Fruit fly (Drosophila melanogaster) whole organism, embryonic: ENCODE results near the gene CG5377.

Experiments
- Antp ChIP-seq: fragments of 200-800 bp; sonication (Bioruptor generic); optimal IDR thresholded peaks from 3 replicates; lab custom pipeline; 2016; ENCODE audit warnings: missing biosample characterization, missing genetic modification characterization
- Atf3 ChIP-seq: fragments of 200-800 bp; sonication (Bioruptor generic); optimal IDR thresholded peaks from 3 replicates; lab custom pipeline; 2016; ENCODE audit warnings: missing biosample characterization, missing genetic modification characterization
- CG12299 ChIP-seq: fragments of 200-800 bp; sonication (Bioruptor generic); optimal IDR thresholded peaks from 2 replicates; lab custom pipeline; 2018; ENCODE audit warnings: missing biosample characterization, mild to moderate bottlenecking, missing genetic modification characterization
- CG12744 ChIP-seq: fragments of 200-800 bp; sonication (Bioruptor generic); optimal IDR thresholded peaks from 2 replicates; lab custom pipeline; 2016; ENCODE audit warnings: missing biosample characterization, missing genetic modification characterization
- CG13296 ChIP-seq: fragments of 200-800 bp; sonication (Bioruptor generic); optimal IDR thresholded peaks from 3 replicates; lab custom pipeline; 2018; ENCODE audit warnings: missing biosample characterization, mild to moderate bottlenecking, missing genetic modification characterization
- CG15011 ChIP-seq: fragments of 200-800 bp; sonication (Bioruptor generic); optimal IDR thresholded peaks from 3 replicates; lab custom pipeline; 2018; ENCODE audit warnings: missing biosample characterization, mild to moderate bottlenecking, missing genetic modification characterization
- CG15479 ChIP-seq: fragments of 200-800 bp; sonication (Bioruptor generic); optimal IDR thresholded peaks from 3 replicates; lab custom pipeline; 2019; ENCODE audit warnings: missing biosample characterization, mild to moderate bottlenecking, missing genetic modification characterization, moderate library complexity
- CG1647 ChIP-seq: fragments of 200-800 bp; sonication (Bioruptor generic); optimal IDR thresholded peaks from 3 replicates; lab custom pipeline; 2016; ENCODE audit warnings: missing biosample characterization, missing genetic modification characterization
- CG16779 ChIP-seq: fragments of 200-800 bp; sonication (Bioruptor generic); IDR thresholded peaks from 2 replicates; pipeline ENCODE4 v1.3.6; 2022; ENCODE audit warnings: missing biosample characterization, missing genetic modification characterization
- CG16815 ChIP-seq: fragments of 200-800 bp; sonication (Bioruptor generic); optimal IDR thresholded peaks from 3 replicates; lab custom pipeline; 2017; ENCODE audit warnings: missing biosample characterization, mild to moderate bottlenecking, missing genetic modification characterization
- CG17359 ChIP-seq: fragments of 200-800 bp; sonication (Bioruptor generic); optimal IDR thresholded peaks from 3 replicates; lab custom pipeline; 2018; ENCODE audit warnings: missing biosample characterization, mild to moderate bottlenecking, missing genetic modification characterization, moderate library complexity
- CG18011 ChIP-seq: fragments of 200-800 bp; sonication (Bioruptor generic); optimal IDR thresholded peaks from 2 replicates; lab custom pipeline; 2017; ENCODE audit warnings: missing biosample characterization, missing genetic modification characterization, mild to moderate bottlenecking, moderate library complexity, missing genotype
- CG18764 ChIP-seq: fragments of 200-800 bp; sonication (Bioruptor generic); optimal IDR thresholded peaks from 3 replicates; lab custom pipeline; 2016; ENCODE audit warnings: missing biosample characterization, missing genetic modification characterization
- CG2199 ChIP-seq: fragments of 200-800 bp; sonication (Bioruptor generic); IDR thresholded peaks from 3 replicates; pipeline ENCODE4 v1.3.6; 2022; ENCODE audit warnings: missing biosample characterization, missing genetic modification characterization
- CG2875 ChIP-seq: fragments of 200-800 bp; sonication (Bioruptor generic); optimal IDR thresholded peaks from 2 replicates; lab custom pipeline; 2017; ENCODE audit warnings: missing biosample characterization, mild to moderate bottlenecking, missing genetic modification characterization, missing genetic modification reagents
- CG2889 ChIP-seq: fragments of 200-800 bp; sonication (Bioruptor generic); IDR thresholded peaks from 3 replicates; pipeline ENCODE4 v1.3.6; 2022; ENCODE audit warnings: missing biosample characterization, missing genetic modification characterization
- CG30431 ChIP-seq: fragments of 200-800 bp; sonication (Bioruptor generic); optimal IDR thresholded peaks from 2 replicates; lab custom pipeline; 2017; ENCODE audit warnings: missing biosample characterization, missing genetic modification characterization
- CG3847 ChIP-seq: fragments of 200-800 bp; sonication (Bioruptor generic); IDR thresholded peaks from 2 replicates; pipeline ENCODE4 v1.3.6; 2022; ENCODE audit warnings: missing biosample characterization, missing genetic modification characterization
- CG4730 ChIP-seq: fragments of 200-800 bp; sonication (Bioruptor generic); IDR thresholded peaks from 2 replicates; pipeline ENCODE4 v1.3.6; 2022; ENCODE audit warnings: missing biosample characterization, missing genetic modification characterization
- CG5245 ChIP-seq: fragments of 200-800 bp; sonication (Bioruptor generic); optimal IDR thresholded peaks from 3 replicates; lab custom pipeline; 2016; ENCODE audit warnings: missing biosample characterization, missing genetic modification characterization
- CG8359 ChIP-seq: fragments of 200-800 bp; sonication (Bioruptor generic); optimal IDR thresholded peaks from 2 replicates; lab custom pipeline; 2017; ENCODE audit warnings: missing biosample characterization, mild to moderate bottlenecking, missing genetic modification characterization, borderline replicate concordance
- CG8388 ChIP-seq: fragments of 200-800 bp; sonication (Bioruptor generic); optimal IDR thresholded peaks from 2 replicates; lab custom pipeline; 2019; ENCODE audit warnings: missing biosample characterization, mild to moderate bottlenecking, missing genetic modification characterization, moderate library complexity
- CG9727 ChIP-seq: fragments of 200-800 bp; sonication (Bioruptor generic); optimal IDR thresholded peaks from 3 replicates; lab custom pipeline; 2017; ENCODE audit warnings: missing biosample characterization, mild to moderate bottlenecking, missing genetic modification characterization
- Hmx ChIP-seq: fragments of 200-800 bp; sonication (Bioruptor generic); optimal IDR thresholded peaks from 2 replicates; lab custom pipeline; 2016; ENCODE audit warnings: missing biosample characterization, missing genetic modification characterization
- Hr3 ChIP-seq: fragments of 200-800 bp; sonication (Bioruptor generic); optimal IDR thresholded peaks from 3 replicates; lab custom pipeline; 2016; ENCODE audit warnings: missing biosample characterization, missing genetic modification characterization
- Lim3 ChIP-seq: fragments of 200-800 bp; sonication (Bioruptor generic); IDR thresholded peaks from 2 replicates; pipeline ENCODE4 v1.3.6; 2022; ENCODE audit warnings: missing biosample characterization, missing genetic modification characterization
- Meics ChIP-seq: fragments of 200-800 bp; sonication (Bioruptor generic); optimal IDR thresholded peaks from 2 replicates; lab custom pipeline; 2017; ENCODE audit warnings: missing biosample characterization, mild to moderate bottlenecking, missing genetic modification characterization
- Pdp1 ChIP-seq, 2 experiments: fragments of 200-800 bp; sonication (Bioruptor generic); optimal IDR thresholded peaks; 3 replicates each; lab custom pipeline; 2016; ENCODE audit warnings: missing biosample characterization in 2 of 2, missing genetic modification characterization in 2 of 2, mild to moderate bottlenecking in 1 of 2, moderate library complexity in 1 of 2
- Ravus ChIP-seq: fragments of 200-800 bp; sonication (Bioruptor generic); IDR thresholded peaks from 2 replicates; pipeline ENCODE4 v1.3.6; 2022; ENCODE audit warnings: missing biosample characterization, missing genetic modification characterization
- Spps ChIP-seq: fragments of 200-800 bp; sonication (Bioruptor generic); optimal IDR thresholded peaks from 2 replicates; lab custom pipeline; 2018; ENCODE audit warnings: missing biosample characterization, mild to moderate bottlenecking, missing genetic modification characterization
- Sry-β ChIP-seq: fragments of 200-800 bp; sonication (Bioruptor generic); optimal IDR thresholded peaks from 2 replicates; lab custom pipeline; 2018; ENCODE audit warnings: missing biosample characterization, mild to moderate bottlenecking, missing genetic modification characterization, moderate library complexity
- YL-1 ChIP-seq: fragments of 200-800 bp; sonication (Bioruptor generic); optimal IDR thresholded peaks from 3 replicates; lab custom pipeline; 2017; ENCODE audit warnings: missing biosample characterization, mild to moderate bottlenecking, missing genetic modification characterization
- ab ChIP-seq: fragments of 200-800 bp; sonication (Bioruptor generic); optimal IDR thresholded peaks from 2 replicates; lab custom pipeline; 2016; ENCODE audit warnings: missing biosample characterization, missing genetic modification characterization
- amos ChIP-seq: fragments of 200-800 bp; sonication (Bioruptor generic); IDR thresholded peaks from 2 replicates; pipeline ENCODE4 v1.3.6; 2022; ENCODE audit warnings: missing biosample characterization, missing genetic modification characterization; ENCODE audit not compliant: partially characterized antibody
- bsh ChIP-seq, 2 experiments: fragments of 200-800 bp; sonication (Bioruptor generic); optimal IDR thresholded peaks; 2 replicates each; lab custom pipeline; 2017 to 2018; ENCODE audit warnings: mild to moderate bottlenecking in 2 of 2, missing biosample characterization in 2 of 2, missing genetic modification characterization in 2 of 2, moderate library complexity in 1 of 2
- chinmo ChIP-seq: fragments of 200-800 bp; sonication (Bioruptor generic); IDR thresholded peaks from 4 replicates; pipeline ENCODE4 v1.3.6; 2022; ENCODE audit warnings: missing biosample characterization, missing genetic modification characterization; ENCODE audit not compliant: partially characterized antibody
- chm ChIP-seq: fragments of 200-800 bp; sonication (Bioruptor generic); IDR thresholded peaks from 2 replicates; pipeline ENCODE4 v1.3.6; 2022; ENCODE audit warnings: missing biosample characterization, missing genetic modification characterization
- dimm ChIP-seq: fragments of 200-800 bp; sonication (Bioruptor generic); IDR thresholded peaks from 2 replicates; pipeline ENCODE4 v1.3.6; 2022; ENCODE audit warnings: missing biosample characterization, missing genetic modification characterization
- emc ChIP-seq: fragments of 200-800 bp; sonication (Bioruptor generic); optimal IDR thresholded peaks from 2 replicates; lab custom pipeline; 2016; ENCODE audit warnings: missing biosample characterization, missing genetic modification characterization
- esg ChIP-seq: fragments of 200-800 bp; sonication (Bioruptor generic); conservative IDR thresholded peaks from 2 replicates; pipeline ENCODE4 v1.3.6; 2022; ENCODE audit warnings: missing biosample characterization, missing genetic modification characterization
- fu2 ChIP-seq: fragments of 200-800 bp; sonication (Bioruptor generic); optimal IDR thresholded peaks from 2 replicates; lab custom pipeline; 2016; ENCODE audit warnings: missing biosample characterization, missing genetic modification characterization
- hkb ChIP-seq, 2 experiments: fragments of 200-800 bp in 1 of 2; fragments of >200 bp in 1 of 2; sonication (Bioruptor generic) in 1 of 2; IDR thresholded peaks in 1 of 2; optimal IDR thresholded peaks in 1 of 2; 2 replicates each; pipeline versions ENCODE4 v1.3.6 to Lab custom; 2017 to 2022; ENCODE audit warnings: missing biosample characterization in 1 of 2, missing genetic modification characterization in 1 of 2
- kni ChIP-seq: fragments of 200-800 bp; sonication (Bioruptor generic); optimal IDR thresholded peaks from 3 replicates; lab custom pipeline; 2017; ENCODE audit warnings: mild to moderate bottlenecking, missing biosample characterization, missing genetic modification reagents, missing genetic modification characterization
- lab ChIP-seq: fragments of 200-800 bp; sonication (Bioruptor generic); optimal IDR thresholded peaks from 3 replicates; lab custom pipeline; 2017; ENCODE audit warnings: missing biosample characterization, missing genetic modification characterization, mild to moderate bottlenecking, moderate library complexity, missing genetic modification reagents
- pho ChIP-seq: fragments of 200-800 bp; sonication (Bioruptor generic); optimal IDR thresholded peaks from 2 replicates; lab custom pipeline; 2016; ENCODE audit warnings: missing biosample characterization, missing genetic modification characterization
- slbo ChIP-seq: fragments of 200-800 bp; sonication (Bioruptor generic); IDR thresholded peaks from 2 replicates; pipeline ENCODE4 v1.3.6; 2022; ENCODE audit warnings: missing biosample characterization, missing genetic modification characterization
- sna ChIP-seq: fragments of 200-800 bp; sonication (Bioruptor generic); IDR thresholded peaks from 2 replicates; pipeline ENCODE4 v1.3.6; 2022; ENCODE audit warnings: missing biosample characterization, missing genetic modification characterization; ENCODE audit not compliant: partially characterized antibody
- tna ChIP-seq: fragments of 200-800 bp; sonication (Bioruptor generic); IDR thresholded peaks from 2 replicates; pipeline ENCODE4 v1.3.6; 2022; ENCODE audit warnings: missing biosample characterization, missing genetic modification characterization; ENCODE audit not compliant: partially characterized antibody
- yki ChIP-seq: fragments of >200 bp; optimal IDR thresholded peaks from 3 replicates; lab custom pipeline; 2018

Gene CG5377

DNA sequence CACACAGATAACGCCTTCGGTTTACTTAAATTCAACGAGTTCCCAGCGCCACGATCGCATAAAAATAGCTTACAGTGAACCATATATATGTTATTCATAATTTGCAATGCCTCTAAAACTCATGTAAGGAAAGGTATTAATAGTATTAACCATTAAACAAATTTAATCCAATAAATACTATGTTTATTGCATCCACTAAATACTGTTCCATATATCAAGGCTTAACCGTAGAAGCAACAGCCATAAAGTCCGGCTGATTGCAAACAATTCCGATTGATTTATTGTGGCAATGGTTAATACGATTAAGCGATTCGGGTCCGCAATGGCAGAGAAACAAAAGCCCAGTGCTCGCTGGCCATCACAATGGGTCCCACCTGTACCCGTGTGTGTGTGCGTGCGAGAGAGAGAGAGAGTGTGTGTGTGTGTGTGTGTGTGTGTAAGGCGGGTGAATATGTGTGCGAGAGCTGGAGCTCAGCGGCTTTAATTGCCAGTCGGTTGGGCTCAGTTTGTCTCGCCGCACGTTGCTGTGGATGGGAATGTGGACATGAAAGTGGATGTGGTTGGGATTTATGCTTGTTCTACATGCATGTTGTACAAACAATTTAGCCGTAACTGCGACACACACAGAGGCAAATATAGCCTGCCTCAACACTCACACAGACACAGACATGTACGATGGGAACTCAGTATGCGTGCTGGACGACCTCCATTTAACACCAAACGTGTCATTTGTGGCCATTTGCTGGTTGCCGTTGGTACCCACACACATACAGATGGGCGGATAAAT, 26.8 kb upstream of the CG5377 start (continued):
- TF ChIP-seq CG15011 = no peak
- no peak for TF ChIP-seq CG18764 (GFP tag; lab: Kevin White, UChicago)
- TF ChIP-seq CG9727 (GFP tag; lab: Kevin White, UChicago) = peak; percentile 44
- no peak for TF ChIP-seq CG18011 (GFP tag; lab: Kevin White, UChicago)
- no peak for TF ChIP-seq CG4730
- TF ChIP-seq CG1647 (GFP tag; lab: Kevin White, UChicago) = no peak
- TF ChIP-seq Ravus (GFP tag; lab: Robert Waterston, UW) = no peak
- no peak for TF ChIP-seq CG3847 (GFP tag; lab: Robert Waterston, UW)
- no peak for TF ChIP-seq CG2199 (GFP tag; lab: Robert Waterston, UW)
- no peak for TF ChIP-seq emc (GFP tag; lab: Kevin White, UChicago)
- TF ChIP-seq sna (GFP tag; lab: Robert Waterston, UW) = no peak
- TF ChIP-seq kni (GFP tag; lab: Kevin White, UChicago) = peak; percentile 37
- peak; percentile 44; the same call in 1 of the 2 replicates for TF ChIP-seq slbo (GFP tag; lab: Robert Waterston, UW)
- no peak for TF ChIP-seq Lim3 (GFP tag; lab: Robert Waterston, UW)
- TF ChIP-seq Atf3 (GFP tag; lab: Kevin White, UChicago) = no peak
- no peak for TF ChIP-seq Hr3 (GFP tag; lab: Kevin White, UChicago)
- TF ChIP-seq fu2 (GFP tag; lab: Kevin White, UChicago) = no peak
- no peak for TF ChIP-seq CG2889 (GFP tag; lab: Robert Waterston, UW)
- TF ChIP-seq CG5245 (GFP tag; lab: Kevin White, UChicago) = no peak
- no peak for TF ChIP-seq esg
- TF ChIP-seq Sry-β (GFP tag; lab: Kevin White, UChicago) = no peak
- TF ChIP-seq dimm (GFP tag; lab: Robert Waterston, UW) = no peak
- peak in 1 of 2 experiments; percentile 31 for TF ChIP-seq Pdp1 (GFP tag; optimal IDR thresholded peaks at IDR 0.05; lab: Kevin White, UChicago)
- no peak for TF ChIP-seq hkb (optimal IDR thresholded peaks at IDR 0.05; lab: Kevin White, UChicago)
- 0 out of 2 replicates have a peak, but pooled peaks have one; percentile 7 for TF ChIP-seq hkb (GFP tag; IDR thresholded peaks at IDR 0.05; lab: Robert Waterston, UW)
- TF ChIP-seq Meics (GFP tag; lab: Kevin White, UChicago) = peak; percentile 65
- TF ChIP-seq chinmo = 0 out of 4 replicates have a peak, but pooled peaks have one; percentile 35
- TF ChIP-seq CG2875 (GFP tag; lab: Kevin White, UChicago) = no peak
- TF ChIP-seq amos (GFP tag; lab: Robert Waterston, UW) = no peak
- no peak for TF ChIP-seq chm (GFP tag; lab: Robert Waterston, UW)
- no peak for TF ChIP-seq CG12744 (GFP tag; lab: Kevin White, UChicago)
- no peak for TF ChIP-seq yki (lab: Kevin White, UChicago)
- TF ChIP-seq Antp = no peak
- TF ChIP-seq lab = peak; percentile 60
- TF ChIP-seq bsh (GFP tag; optimal IDR thresholded peaks at IDR 0.05; lab: Kevin White, UChicago) = no peak
- no peak for TF ChIP-seq ab
- no peak for TF ChIP-seq pho (GFP tag; lab: Kevin White, UChicago)
- TF ChIP-seq Hmx (GFP tag; lab: Kevin White, UChicago) = no peak
- TF ChIP-seq CG8388 (GFP tag; lab: Kevin White, UChicago) = no peak
- TF ChIP-seq CG17359 = peak; percentile 48
- TF ChIP-seq CG16815 (GFP tag; lab: Kevin White, UChicago) = no peak
- TF ChIP-seq CG16779 (GFP tag; lab: Robert Waterston, UW) = no peak
- no peak for TF ChIP-seq CG15479 (GFP tag; lab: Kevin White, UChicago)
- no peak for TF ChIP-seq YL-1
- TF ChIP-seq tna = no peak
- TF ChIP-seq CG12299 (tag; lab: Kevin White, UChicago) = peak; percentile 40
- TF ChIP-seq CG30431 (GFP tag; lab: Kevin White, UChicago) = no peak
- TF ChIP-seq Spps = no peak
- TF ChIP-seq CG8359 (GFP tag; lab: Kevin White, UChicago) = no peak
- TF ChIP-seq CG13296 (GFP tag; lab: Kevin White, UChicago) = peak; percentile 40
